Fruit fly (Drosophila melanogaster): ENCODE measurements around the gene RpS3.

DNA sequence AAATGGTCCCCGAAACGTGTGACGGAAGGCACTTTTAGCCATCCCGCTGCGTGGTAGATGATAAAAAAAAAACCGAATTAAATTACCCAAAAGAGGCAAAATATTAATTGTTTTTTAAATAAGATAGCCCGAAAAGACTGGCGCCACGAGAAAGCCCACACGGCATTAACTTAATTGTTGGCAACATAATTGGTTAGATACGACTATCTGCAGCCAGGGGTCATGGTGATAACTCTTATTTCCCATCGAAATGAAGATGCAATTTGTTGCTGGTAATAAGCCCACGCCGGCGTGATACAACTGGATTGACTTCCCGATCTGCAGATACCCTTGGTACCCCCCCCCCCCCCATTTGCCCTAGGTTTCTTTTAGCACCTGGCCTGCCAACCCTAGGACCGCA, 30.9 kb upstream of the RpS3 start:
- no peak for TF ChIP-seq Eip75B (GFP tag; optimal IDR thresholded peaks at IDR 0.05)
- TF ChIP-seq eg (GFP tag; IDR thresholded peaks at IDR 0.05), result no peak
- TF ChIP-seq Blimp-1 (GFP tag; optimal IDR thresholded peaks at IDR 0.05), result no peak
- no peak for TF ChIP-seq lz (GFP tag; optimal IDR thresholded peaks at IDR 0.05)
- TF ChIP-seq CG6792 (GFP tag; optimal IDR thresholded peaks at IDR 0.05), result no peak
- no peak for TF ChIP-seq CG11294 (GFP tag; IDR thresholded peaks at IDR 0.05)
- TF ChIP-seq Smox (GFP tag; optimal IDR thresholded peaks at IDR 0.05), result no peak
- TF ChIP-seq CG3919 (GFP tag; optimal IDR thresholded peaks at IDR 0.05), result no peak
- TF ChIP-seq CG8632 (GFP tag; optimal IDR thresholded peaks at IDR 0.05), result no peak
- TF ChIP-seq CG11902 (GFP tag; optimal IDR thresholded peaks at IDR 0.05), result no peak
- no peak for TF ChIP-seq spab (GFP tag; optimal IDR thresholded peaks at IDR 0.05)
- no peak for TF ChIP-seq vri (GFP tag; optimal IDR thresholded peaks at IDR 0.05)
